Worm (Caenorhabditis elegans) whole organism, young adult: ENCODE results near the gene gei-3.

Experiments used
- F49E8.2 ChIP-seq: sonication (generic microtip); optimal IDR thresholded peaks from 3 replicates; lab custom pipeline; 2017; ENCODE audit warnings: missing genetic modification characterization, mild to moderate bottlenecking, missing compliant biosample characterization, antibody characterized with exemption, moderate library complexity; ENCODE audit not compliant: insufficient read depth
- F57C9.4 ChIP-seq: sonication (generic microtip); optimal IDR thresholded peaks from 2 replicates; lab custom pipeline; 2017; ENCODE audit warnings: mild to moderate bottlenecking, missing genetic modification characterization, missing compliant biosample characterization
- Y53G8AR.9 ChIP-seq: fragments of 200-800 bp; sonication (Bioruptor generic); conservative IDR thresholded peaks from 2 replicates; pipeline ENCODE4 v1.3.6; 2022; ENCODE audit warnings: missing genetic modification reagents, missing genetic modification characterization, missing compliant biosample characterization
- Y79H2A.3 ChIP-seq: fragments of 200-800 bp; sonication (Bioruptor generic); conservative IDR thresholded peaks from 2 replicates; pipeline ENCODE4 v1.3.6; 2022; ENCODE audit warnings: missing genetic modification reagents, missing genetic modification characterization, missing compliant biosample characterization
- ZK185.1 ChIP-seq: sonication (generic microtip); optimal IDR thresholded peaks from 2 replicates; lab custom pipeline; 2016; ENCODE audit warnings: mild to moderate bottlenecking, missing genetic modification characterization, missing compliant biosample characterization; ENCODE audit not compliant: poor library complexity, severe bottlenecking
- bed-2 ChIP-seq: fragments of 200-800 bp; sonication (Bioruptor generic); IDR thresholded peaks from 2 replicates; pipeline ENCODE4 v1.3.6; 2022; ENCODE audit warnings: missing genetic modification reagents, missing genetic modification characterization, missing compliant biosample characterization
- die-1 ChIP-seq: sonication (generic microtip); optimal IDR thresholded peaks from 2 replicates; lab custom pipeline; 2016; ENCODE audit warnings: missing genotype, mild to moderate bottlenecking, missing genetic modification characterization, missing compliant biosample characterization
- nhr-90 ChIP-seq: sonication (generic microtip); optimal IDR thresholded peaks from 2 replicates; lab custom pipeline; 2016; ENCODE audit warnings: missing genotype, mild to moderate bottlenecking, missing genetic modification characterization, missing compliant biosample characterization
- pha-4 ChIP-seq: fragments of 150-350 bp; sonication (generic microtip); optimal IDR thresholded peaks from 2 replicates; lab custom pipeline; 2014; ENCODE audit warnings: missing biosample characterization, missing genetic modification reagents, missing genetic modification characterization
- unc-62 ChIP-seq: fragments of 150-350 bp; optimal IDR thresholded peaks from 2 replicates; lab custom pipeline; 2014; ENCODE audit warnings: missing biosample characterization, missing genetic modification reagents, missing genetic modification characterization

DNA sequence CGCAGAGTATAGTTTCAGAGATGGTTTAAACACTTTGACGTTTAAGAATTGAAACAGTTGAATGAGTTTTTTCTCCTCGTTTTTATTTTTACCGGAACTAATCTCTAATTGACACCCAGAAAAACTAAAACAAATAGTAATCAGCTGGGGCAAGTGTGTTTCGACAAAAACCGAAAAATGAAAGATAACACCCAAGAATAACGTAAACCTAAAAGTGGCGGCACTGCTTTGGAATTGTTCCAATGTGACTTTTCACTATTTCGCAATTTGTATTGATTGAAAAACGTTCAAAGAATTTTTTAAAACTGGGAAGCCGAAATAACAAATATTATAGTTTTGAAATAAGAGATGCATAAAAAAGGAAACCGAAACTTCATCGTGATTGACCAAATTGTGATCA lies 5.3 kb upstream of the gei-3 start:
- TF ChIP-seq F49E8.2 (no peak), bed-2 (GFP tag; lab: Robert Waterston, UW) (no peak), F57C9.4 (tag; lab: Kevin White, UChicago) (no peak), unc-62 (GFP tag; lab: Kevin White, UChicago) (peak; percentile 7), Y79H2A.3 (no peak), pha-4 (tag; lab: Kevin White, UChicago) (no peak), nhr-90 (tag; lab: Kevin White, UChicago) (no peak), Y53G8AR.9 (GFP tag; lab: Robert Waterston, UW) (no peak), ZK185.1 (no peak), die-1 (no peak)
